Worm (Caenorhabditis elegans) whole organism, L2 larva: ENCODE results near the gene srlf-27.

Experiments
- C34F6.9 ChIP-seq: fragments of 150-350 bp; optimal IDR thresholded peaks from 2 replicates; lab custom pipeline; 2014; ENCODE audit warnings: missing biosample characterization, missing genetic modification characterization
- F13H6.1 ChIP-seq: sonication (generic microtip); optimal IDR thresholded peaks from 2 replicates; lab custom pipeline; 2016; ENCODE audit warnings: missing genetic modification characterization, missing compliant biosample characterization
- Y55F3AM.14 ChIP-seq: fragments of 200-800 bp; sonication (Bioruptor generic); optimal IDR thresholded peaks from 2 replicates; lab custom pipeline; 2018; ENCODE audit warnings: mild to moderate bottlenecking, missing genetic modification characterization, missing compliant biosample characterization
- aly-2 ChIP-seq: fragments of 150-350 bp; optimal IDR thresholded peaks from 2 replicates; lab custom pipeline; 2014; ENCODE audit warnings: missing biosample characterization, missing genetic modification characterization
- ama-1 ChIP-seq: fragments of 150-350 bp; optimal IDR thresholded peaks from 2 replicates; lab custom pipeline; 2018; ENCODE audit warnings: inconsistent platforms
- blmp-1 ChIP-seq: sonication (generic microtip); optimal IDR thresholded peaks from 2 replicates; lab custom pipeline; 2017; ENCODE audit warnings: missing genetic modification characterization, mild to moderate bottlenecking, missing compliant biosample characterization, antibody characterized with exemption, moderate library complexity; ENCODE audit not compliant: insufficient read depth
- ceh-82 ChIP-seq: fragments of 150-350 bp; optimal IDR thresholded peaks from 2 replicates; lab custom pipeline; 2014; ENCODE audit warnings: missing biosample characterization, missing genetic modification characterization
- crh-2 ChIP-seq: sonication (generic microtip); optimal IDR thresholded peaks from 2 replicates; lab custom pipeline; 2017; ENCODE audit warnings: missing biosample characterization, missing genetic modification characterization
- egl-27 ChIP-seq: sonication (generic microtip); optimal IDR thresholded peaks from 3 replicates; lab custom pipeline; 2017; ENCODE audit warnings: missing biosample characterization, missing genetic modification reagents, missing genetic modification characterization
- elt-1 ChIP-seq: fragments of 150-350 bp; optimal IDR thresholded peaks from 2 replicates; lab custom pipeline; 2014; ENCODE audit warnings: missing biosample characterization, missing genetic modification characterization
- elt-3 ChIP-seq: sonication (generic microtip); optimal IDR thresholded peaks from 2 replicates; lab custom pipeline; 2017; ENCODE audit warnings: missing biosample characterization, missing genetic modification characterization
- fos-1 ChIP-seq: fragments of 150-350 bp; optimal IDR thresholded peaks from 2 replicates; lab custom pipeline; 2014; ENCODE audit warnings: missing biosample characterization, missing genetic modification characterization
- gmeb-1 ChIP-seq: fragments of 150-350 bp; optimal IDR thresholded peaks from 2 replicates; lab custom pipeline; 2014; ENCODE audit warnings: missing biosample characterization, missing genetic modification characterization
- lin-11 ChIP-seq: fragments of 150-350 bp; sonication (generic microtip); optimal IDR thresholded peaks from 2 replicates; lab custom pipeline; 2014; ENCODE audit warnings: missing biosample characterization, missing genetic modification characterization, inconsistent platforms, mixed read lengths
- lin-13 ChIP-seq: fragments of 150-350 bp; optimal IDR thresholded peaks from 2 replicates; lab custom pipeline; 2014; ENCODE audit warnings: missing biosample characterization, missing genetic modification reagents, missing genetic modification characterization
- lsy-2 ChIP-seq, 2 experiments: fragments of 150-350 bp in 1 of 2; sonication (generic microtip) in 1 of 2; optimal IDR thresholded peaks; 2 replicates each; lab custom pipeline; 2014 to 2017; ENCODE audit warnings: missing biosample characterization in 2 of 2, missing genetic modification characterization in 2 of 2
- mbf-1 ChIP-seq: sonication (generic microtip); optimal IDR thresholded peaks from 2 replicates; lab custom pipeline; 2017; ENCODE audit warnings: missing biosample characterization, missing genetic modification characterization
- mdl-1 ChIP-seq, 2 experiments: fragments of 150-350 bp in 1 of 2; sonication (generic microtip) in 1 of 2; optimal IDR thresholded peaks; 2 replicates each; lab custom pipeline; 2017; ENCODE audit warnings: missing biosample characterization in 2 of 2, missing genetic modification characterization in 2 of 2
- nhr-10 ChIP-seq: sonication (generic microtip); optimal IDR thresholded peaks from 2 replicates; lab custom pipeline; 2017; ENCODE audit warnings: missing biosample characterization, missing genetic modification characterization
- nhr-12 ChIP-seq: fragments of 150-350 bp; optimal IDR thresholded peaks from 2 replicates; lab custom pipeline; 2014; ENCODE audit warnings: missing biosample characterization, missing genetic modification characterization
- nhr-129 ChIP-seq: fragments of 150-350 bp; optimal IDR thresholded peaks from 2 replicates; lab custom pipeline; 2014; ENCODE audit warnings: missing biosample characterization, missing genetic modification characterization
- nhr-21 ChIP-seq: fragments of 150-350 bp; optimal IDR thresholded peaks from 2 replicates; lab custom pipeline; 2014; ENCODE audit warnings: missing biosample characterization, missing genetic modification characterization
- nhr-237 ChIP-seq: fragments of 150-350 bp; optimal IDR thresholded peaks from 2 replicates; lab custom pipeline; 2014; ENCODE audit warnings: missing biosample characterization, missing genetic modification characterization
- nhr-25 ChIP-seq: fragments of 150-350 bp; sonication (generic microtip); optimal IDR thresholded peaks from 3 replicates; lab custom pipeline; 2014; ENCODE audit warnings: missing biosample characterization, missing genetic modification characterization
- nhr-6 ChIP-seq: fragments of 150-350 bp; optimal IDR thresholded peaks from 2 replicates; lab custom pipeline; 2014; ENCODE audit warnings: missing biosample characterization, missing genetic modification characterization
- nhr-77 ChIP-seq: fragments of 150-350 bp; optimal IDR thresholded peaks from 2 replicates; lab custom pipeline; 2014; ENCODE audit warnings: missing biosample characterization, missing genetic modification characterization
- peb-1 ChIP-seq: fragments of 150-350 bp; optimal IDR thresholded peaks from 2 replicates; lab custom pipeline; 2014; ENCODE audit warnings: missing biosample characterization, missing genetic modification characterization
- sem-4 ChIP-seq: fragments of 150-350 bp; optimal IDR thresholded peaks from 2 replicates; lab custom pipeline; 2014; ENCODE audit warnings: missing biosample characterization, missing genetic modification reagents, missing genetic modification characterization
- skn-1 ChIP-seq: sonication (generic microtip); optimal IDR thresholded peaks from 2 replicates; lab custom pipeline; 2017; ENCODE audit warnings: missing biosample characterization, missing genetic modification characterization
- sma-3 ChIP-seq: sonication (generic microtip); optimal IDR thresholded peaks from 2 replicates; lab custom pipeline; 2016; ENCODE audit warnings: missing genetic modification reagents, missing genetic modification characterization, missing compliant biosample characterization
- sma-9 ChIP-seq, 2 experiments: fragments of 150-350 bp in 1 of 2; sonication (generic microtip) in 1 of 2; optimal IDR thresholded peaks; 2 replicates each; lab custom pipeline; 2014 to 2016; ENCODE audit warnings: missing genetic modification characterization in 2 of 2, mild to moderate bottlenecking in 1 of 2, missing biosample characterization in 1 of 2, missing compliant biosample characterization in 1 of 2, missing genetic modification reagents in 1 of 2, moderate library complexity in 1 of 2
- unc-39 ChIP-seq: fragments of 150-350 bp; optimal IDR thresholded peaks from 2 replicates; lab custom pipeline; 2014; ENCODE audit warnings: missing biosample characterization, missing genetic modification characterization
- zag-1 ChIP-seq: fragments of 150-350 bp; optimal IDR thresholded peaks from 2 replicates; lab custom pipeline; 2014; ENCODE audit warnings: missing biosample characterization, missing genetic modification characterization
- ztf-1 ChIP-seq: fragments of 200-800 bp; sonication (Bioruptor generic); conservative IDR thresholded peaks from 2 replicates; pipeline ENCODE4 v1.3.6; 2022; ENCODE audit warnings: missing genetic modification characterization, missing compliant biosample characterization
- ztf-11 ChIP-seq: sonication (generic microtip); optimal IDR thresholded peaks from 2 replicates; lab custom pipeline; 2017; ENCODE audit warnings: missing biosample characterization, missing genetic modification characterization
- ztf-4 ChIP-seq: fragments of 150-350 bp; optimal IDR thresholded peaks from 2 replicates; lab custom pipeline; 2014; ENCODE audit warnings: missing biosample characterization, missing genetic modification characterization

srlf-27 gene

DNA sequence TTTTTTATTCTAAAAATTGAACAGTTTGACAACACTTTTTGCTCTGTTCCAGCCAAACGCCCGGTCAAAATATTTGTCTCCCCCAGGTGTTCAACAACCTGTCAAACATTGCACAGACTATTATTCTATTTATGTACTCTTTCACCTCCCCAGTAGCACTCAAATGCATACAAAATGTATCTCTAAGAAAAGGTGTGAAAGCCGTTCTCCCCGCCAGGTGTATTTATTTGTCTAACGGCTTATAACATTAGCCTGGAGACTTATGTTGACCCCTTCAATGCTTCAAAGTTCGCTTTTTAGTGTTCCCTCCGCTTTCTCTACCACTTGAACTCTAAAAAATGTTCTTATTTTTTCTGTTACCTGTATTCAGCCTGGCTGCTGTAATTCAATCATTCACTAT lies at the start of gene srlf-27:
Gene srlf-27, plus strand, starts transcription at position 301 of the 400 bp plus-strand sequence.
- no peak for TF ChIP-seq unc-39 (tag; lab: Kevin White, UChicago)
- no peak for TF ChIP-seq blmp-1 (tag; lab: Kevin White, UChicago)
- no peak for TF ChIP-seq egl-27 (tag; lab: Kevin White, UChicago)
- TF ChIP-seq aly-2 (tag; lab: Kevin White, UChicago): no peak
- TF ChIP-seq peb-1: no peak
- TF ChIP-seq lin-13 (GFP tag; lab: Kevin White, UChicago): no peak
- TF ChIP-seq ama-1 (lab: Kevin White, UChicago): no peak
- TF ChIP-seq elt-3: no peak
- no peak for TF ChIP-seq C34F6.9
- TF ChIP-seq nhr-237 (tag; lab: Kevin White, UChicago): no peak
- TF ChIP-seq Y55F3AM.14 (GFP tag; lab: Kevin White, UChicago): no peak
- no peak for TF ChIP-seq skn-1 (tag; lab: Kevin White, UChicago)
- no peak for TF ChIP-seq nhr-6 (tag; lab: Kevin White, UChicago)
- TF ChIP-seq ztf-11: no peak
- no peak for TF ChIP-seq sma-9 (GFP tag; optimal IDR thresholded peaks at IDR 0.05; lab: Kevin White, UChicago)
- TF ChIP-seq sma-9 (tag; optimal IDR thresholded peaks at IDR 0.05; lab: Kevin White, UChicago): no peak
- no peak for TF ChIP-seq fos-1
- TF ChIP-seq lsy-2 (tag; optimal IDR thresholded peaks at IDR 0.05; lab: Kevin White, UChicago): no peak

DNA sequence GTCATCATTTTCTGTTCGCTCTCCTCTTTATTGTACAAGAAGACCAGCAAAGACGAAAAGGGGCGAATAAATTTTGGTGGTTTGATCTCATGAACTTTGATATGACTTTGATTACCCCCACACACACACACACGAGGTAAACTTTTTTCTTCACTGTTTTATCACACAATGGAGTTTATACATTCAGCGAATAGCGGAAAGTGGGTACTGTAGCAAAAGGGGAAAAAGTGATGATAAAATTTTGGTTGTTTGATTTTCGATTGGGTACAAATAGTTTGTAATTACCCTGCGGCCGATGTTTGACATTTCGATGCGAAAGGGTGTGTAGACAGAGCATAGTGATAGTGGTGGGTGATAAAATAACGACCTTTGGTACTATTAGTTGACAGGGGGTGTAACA lies 43.3 kb upstream of the srlf-27 start:
- peak; percentile 78 to 92 for TF ChIP-seq mdl-1 (tag; optimal IDR thresholded peaks at IDR 0.05; lab: Kevin White, UChicago)
- TF ChIP-seq Y55F3AM.14 (GFP tag; lab: Kevin White, UChicago): peak; percentile 91
- no peak for TF ChIP-seq aly-2 (tag; lab: Kevin White, UChicago)
- no peak for TF ChIP-seq ztf-11
- TF ChIP-seq F13H6.1 (tag; lab: Kevin White, UChicago): peak; percentile 94
- TF ChIP-seq gmeb-1 (tag; lab: Kevin White, UChicago): peak; percentile 76
- TF ChIP-seq nhr-129: peak; percentile 93
- peak; percentile 94 for TF ChIP-seq egl-27 (tag; lab: Kevin White, UChicago)
- TF ChIP-seq mbf-1 (tag; lab: Kevin White, UChicago): no peak
- TF ChIP-seq lin-13 (GFP tag; lab: Kevin White, UChicago): peak; percentile 58
- peak; percentile 97 for TF ChIP-seq nhr-25 (tag; lab: Kevin White, UChicago)
- TF ChIP-seq elt-3: no peak
- TF ChIP-seq nhr-6 (tag; lab: Kevin White, UChicago): peak; percentile 89
- TF ChIP-seq sma-9 (GFP tag; optimal IDR thresholded peaks at IDR 0.05; lab: Kevin White, UChicago): peak; percentile 100
- peak; percentile 93 for TF ChIP-seq sma-9 (tag; optimal IDR thresholded peaks at IDR 0.05; lab: Kevin White, UChicago)
- TF ChIP-seq crh-2 (tag; lab: Kevin White, UChicago): peak; percentile 97
- TF ChIP-seq unc-39 (tag; lab: Kevin White, UChicago): no peak
- peak; percentile 35 for TF ChIP-seq C34F6.9
- TF ChIP-seq nhr-77 (tag; lab: Kevin White, UChicago): peak; percentile 5
- TF ChIP-seq sma-3 (GFP tag; lab: Kevin White, UChicago): peak; percentile 99
- peak; percentile 97 for TF ChIP-seq nhr-21 (tag; lab: Kevin White, UChicago)
- TF ChIP-seq sem-4: peak; percentile 51
- TF ChIP-seq nhr-12 (tag; lab: Kevin White, UChicago): no peak
- TF ChIP-seq elt-1 (tag; lab: Kevin White, UChicago): no peak
- no peak for TF ChIP-seq ceh-82 (tag; lab: Kevin White, UChicago)
- no peak for TF ChIP-seq zag-1 (tag; lab: Kevin White, UChicago)
- no peak for TF ChIP-seq ztf-1
- TF ChIP-seq lsy-2 (tag; optimal IDR thresholded peaks at IDR 0.05; lab: Kevin White, UChicago): peak; percentile 7 to 92
- peak; percentile 96 for TF ChIP-seq fos-1
- TF ChIP-seq ztf-4 (tag; lab: Kevin White, UChicago): peak; percentile 50
- TF ChIP-seq skn-1 (tag; lab: Kevin White, UChicago): peak; percentile 83
- TF ChIP-seq blmp-1 (tag; lab: Kevin White, UChicago): peak; percentile 86

DNA sequence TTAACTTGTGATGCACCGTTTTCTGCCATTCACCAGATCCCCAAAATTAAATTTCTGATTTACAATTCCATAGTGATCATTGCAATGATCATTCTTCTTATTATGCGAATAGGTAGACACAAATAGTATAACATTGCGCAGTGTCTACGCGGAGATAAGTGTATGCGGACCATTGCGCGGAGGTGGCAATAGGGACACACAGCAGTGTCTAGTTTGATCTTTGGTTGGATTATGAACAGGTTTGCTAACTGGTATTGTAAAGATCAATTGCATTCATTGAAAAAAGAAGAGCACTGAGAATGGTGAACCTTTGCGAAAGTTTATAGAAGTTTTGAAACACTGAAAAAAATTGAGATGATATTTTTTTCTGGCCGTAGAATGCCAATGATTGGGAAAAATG lies 38.2 kb upstream of the srlf-27 start:
- no peak for TF ChIP-seq lin-11 (tag; lab: Kevin White, UChicago)
- TF ChIP-seq sma-9 (GFP tag; optimal IDR thresholded peaks at IDR 0.05; lab: Kevin White, UChicago): peak; percentile 15
- TF ChIP-seq sma-9 (tag; optimal IDR thresholded peaks at IDR 0.05; lab: Kevin White, UChicago): no peak
- TF ChIP-seq nhr-129: peak; percentile 24
- no peak for TF ChIP-seq nhr-10
- no peak for TF ChIP-seq sem-4
- no peak for TF ChIP-seq Y55F3AM.14 (GFP tag; lab: Kevin White, UChicago)
